Worm (Caenorhabditis elegans) whole organism, L1 larva: ENCODE measurements around the gene clec-6.

Experiments
- mab-9 ChIP-seq: fragments of 200-800 bp; sonication (Bioruptor generic); IDR thresholded peaks from 2 replicates; pipeline ENCODE4 v1.3.6; 2022; ENCODE audit warnings: missing genetic modification reagents, missing genetic modification characterization, missing compliant biosample characterization
- nhr-76 ChIP-seq: sonication (generic microtip); optimal IDR thresholded peaks from 2 replicates; lab custom pipeline; 2017; ENCODE audit warnings: missing biosample characterization, missing genetic modification characterization

ce11 chrIII:4899728-4900127, 12.5 kb upstream of the clec-6 start:
- TF ChIP-seq mab-9 (GFP tag; lab: Robert Waterston, UW) = peak; percentile 98
- TF ChIP-seq nhr-76 = peak; percentile 69
